Fruit fly (Drosophila melanogaster) whole organism, embryonic: Measurements from ENCODE around the gene eIF2Bepsilon.

Source experiments
- Atf-2 ChIP-seq: fragments of 200-800 bp; sonication (Bioruptor generic); optimal IDR thresholded peaks from 2 replicates; lab custom pipeline; 2016; ENCODE audit warnings: missing biosample characterization, missing genetic modification characterization
- BEAF-32 ChIP-seq: fragments of 200-800 bp; sonication (Bioruptor generic); optimal IDR thresholded peaks from 3 replicates; lab custom pipeline; 2017; ENCODE audit warnings: missing biosample characterization, missing genetic modification characterization, mild to moderate bottlenecking, moderate library complexity, missing genetic modification reagents
- Bgb ChIP-seq: fragments of 200-800 bp; sonication (Bioruptor generic); IDR thresholded peaks from 2 replicates; pipeline ENCODE4 v1.3.6; 2022; ENCODE audit warnings: missing biosample characterization, missing genetic modification characterization; ENCODE audit not compliant: partially characterized antibody
- Blimp-1 ChIP-seq: fragments of 200-800 bp; sonication (Bioruptor generic); optimal IDR thresholded peaks from 3 replicates; lab custom pipeline; 2018; ENCODE audit warnings: missing biosample characterization, missing genetic modification characterization, mild to moderate bottlenecking, moderate library complexity, missing genetic modification reagents
- Bteb2 ChIP-seq: fragments of 200-800 bp; sonication (Bioruptor generic); optimal IDR thresholded peaks from 2 replicates; lab custom pipeline; 2016; ENCODE audit warnings: missing biosample characterization, missing genetic modification characterization
- CG10274 ChIP-seq: fragments of 200-800 bp; sonication (Bioruptor generic); optimal IDR thresholded peaks from 3 replicates; lab custom pipeline; 2017; ENCODE audit warnings: missing biosample characterization, mild to moderate bottlenecking, missing genetic modification characterization
- CG10565 ChIP-seq: fragments of 200-800 bp; sonication (Bioruptor generic); optimal IDR thresholded peaks from 3 replicates; lab custom pipeline; 2016; ENCODE audit warnings: missing biosample characterization, mild to moderate bottlenecking, missing genetic modification characterization
- CG11504 ChIP-seq: fragments of 200-800 bp; sonication (Bioruptor generic); optimal IDR thresholded peaks from 3 replicates; lab custom pipeline; 2019; ENCODE audit warnings: missing biosample characterization, mild to moderate bottlenecking, missing genetic modification characterization, moderate library complexity
- CG12236 ChIP-seq: fragments of 200-800 bp; sonication (Bioruptor generic); optimal IDR thresholded peaks from 2 replicates; lab custom pipeline; 2016; ENCODE audit warnings: missing biosample characterization, missing genetic modification characterization
- CG13287 ChIP-seq: fragments of 200-800 bp; sonication (Bioruptor generic); IDR thresholded peaks from 2 replicates; pipeline ENCODE4 v1.3.6; 2022; ENCODE audit warnings: missing biosample characterization, missing genetic modification characterization; ENCODE audit not compliant: partially characterized antibody
- CG14860 ChIP-seq: fragments of 200-800 bp; sonication (Bioruptor generic); IDR thresholded peaks from 3 replicates; pipeline ENCODE4 v1.3.6; 2022; ENCODE audit warnings: missing biosample characterization, missing genetic modification characterization; ENCODE audit not compliant: partially characterized antibody
- CG15479 ChIP-seq: fragments of 200-800 bp; sonication (Bioruptor generic); optimal IDR thresholded peaks from 3 replicates; lab custom pipeline; 2019; ENCODE audit warnings: missing biosample characterization, mild to moderate bottlenecking, missing genetic modification characterization, moderate library complexity
- CG1603 ChIP-seq: fragments of 200-800 bp; sonication (Bioruptor generic); optimal IDR thresholded peaks from 2 replicates; lab custom pipeline; 2019; ENCODE audit warnings: missing biosample characterization, mild to moderate bottlenecking, missing genetic modification characterization, moderate library complexity
- CG17186 ChIP-seq: fragments of 200-800 bp; sonication (Bioruptor generic); optimal IDR thresholded peaks from 3 replicates; lab custom pipeline; 2017; ENCODE audit warnings: missing biosample characterization, missing genetic modification reagents, missing genetic modification characterization
- CG17359 ChIP-seq: fragments of 200-800 bp; sonication (Bioruptor generic); optimal IDR thresholded peaks from 3 replicates; lab custom pipeline; 2018; ENCODE audit warnings: missing biosample characterization, mild to moderate bottlenecking, missing genetic modification characterization, moderate library complexity
- CG17802 ChIP-seq: fragments of 200-800 bp; sonication (Bioruptor generic); optimal IDR thresholded peaks from 2 replicates; lab custom pipeline; 2018; ENCODE audit warnings: missing biosample characterization, mild to moderate bottlenecking, missing genetic modification characterization, moderate library complexity
- CG18476 ChIP-seq: fragments of 200-800 bp; sonication (Bioruptor generic); optimal IDR thresholded peaks from 2 replicates; lab custom pipeline; 2016; ENCODE audit warnings: missing biosample characterization, mild to moderate bottlenecking, missing genetic modification characterization
- CG2199 ChIP-seq: fragments of 200-800 bp; sonication (Bioruptor generic); IDR thresholded peaks from 3 replicates; pipeline ENCODE4 v1.3.6; 2022; ENCODE audit warnings: missing biosample characterization, missing genetic modification characterization
- CG2712 ChIP-seq: fragments of 200-800 bp; optimal IDR thresholded peaks from 3 replicates; lab custom pipeline; 2019; ENCODE audit warnings: missing biosample characterization, mild to moderate bottlenecking, missing genetic modification characterization, moderate library complexity
- CG30431 ChIP-seq: fragments of 200-800 bp; sonication (Bioruptor generic); optimal IDR thresholded peaks from 2 replicates; lab custom pipeline; 2017; ENCODE audit warnings: missing biosample characterization, missing genetic modification characterization
- CG31224 ChIP-seq: fragments of 200-800 bp; sonication (Bioruptor generic); IDR thresholded peaks from 2 replicates; pipeline ENCODE4 v1.3.6; 2022; ENCODE audit warnings: missing biosample characterization, missing genetic modification characterization
- CG32772 ChIP-seq: fragments of 200-800 bp; sonication (Bioruptor generic); IDR thresholded peaks from 2 replicates; pipeline ENCODE4 v1.3.6; 2022; ENCODE audit warnings: missing biosample characterization, missing genetic modification characterization
- CG33557 ChIP-seq: fragments of 200-800 bp; sonication (Bioruptor generic); optimal IDR thresholded peaks from 2 replicates; lab custom pipeline; 2019; ENCODE audit warnings: missing biosample characterization, mild to moderate bottlenecking, missing genetic modification characterization, moderate library complexity
- CG4404 ChIP-seq: fragments of 200-800 bp; sonication (Bioruptor generic); IDR thresholded peaks from 2 replicates; pipeline ENCODE4 v1.3.6; 2022; ENCODE audit warnings: missing biosample characterization, missing genetic modification characterization
- CG4424 ChIP-seq: fragments of 200-800 bp; sonication (Bioruptor generic); optimal IDR thresholded peaks from 3 replicates; lab custom pipeline; 2016; ENCODE audit warnings: missing biosample characterization, missing genetic modification characterization
- CG8924 ChIP-seq: fragments of 200-800 bp; optimal IDR thresholded peaks from 3 replicates; lab custom pipeline; 2019; ENCODE audit warnings: missing biosample characterization, mild to moderate bottlenecking, missing genetic modification characterization, moderate library complexity
- CG9437 ChIP-seq: fragments of 200-800 bp; sonication (Bioruptor generic); optimal IDR thresholded peaks from 2 replicates; lab custom pipeline; 2018; ENCODE audit warnings: missing biosample characterization, mild to moderate bottlenecking, missing genetic modification characterization
- D19A ChIP-seq: fragments of 200-800 bp; optimal IDR thresholded peaks from 3 replicates; lab custom pipeline; 2019; ENCODE audit warnings: missing biosample characterization, mild to moderate bottlenecking, missing genetic modification characterization, moderate library complexity
- Fer3 ChIP-seq: fragments of 200-800 bp; sonication (Bioruptor generic); optimal IDR thresholded peaks from 2 replicates; lab custom pipeline; 2018; ENCODE audit warnings: missing biosample characterization, mild to moderate bottlenecking, missing genetic modification characterization, moderate library complexity
- Hr3 ChIP-seq: fragments of 200-800 bp; sonication (Bioruptor generic); optimal IDR thresholded peaks from 3 replicates; lab custom pipeline; 2016; ENCODE audit warnings: missing biosample characterization, missing genetic modification characterization
- Nf-YA ChIP-seq: fragments of 200-800 bp; sonication (Bioruptor generic); IDR thresholded peaks from 2 replicates; pipeline ENCODE4 v1.3.6; 2022; ENCODE audit warnings: missing biosample characterization, missing genetic modification characterization
- Oaz ChIP-seq: fragments of 200-800 bp; sonication (Bioruptor generic); IDR thresholded peaks from 2 replicates; pipeline ENCODE4 v1.3.6; 2022; ENCODE audit warnings: missing biosample characterization, missing genetic modification characterization
- Sox102F ChIP-seq: fragments of 200-800 bp; sonication (Bioruptor generic); optimal IDR thresholded peaks from 2 replicates; lab custom pipeline; 2018; ENCODE audit warnings: missing biosample characterization, mild to moderate bottlenecking, missing genetic modification characterization, moderate library complexity
- Ssrp ChIP-seq: fragments of 200-800 bp; sonication (Bioruptor generic); optimal IDR thresholded peaks from 2 replicates; lab custom pipeline; 2018; ENCODE audit warnings: missing biosample characterization, mild to moderate bottlenecking, missing genetic modification characterization, moderate library complexity
- Vsx1 ChIP-seq: fragments of 200-800 bp; sonication (Bioruptor generic); optimal IDR thresholded peaks from 2 replicates; lab custom pipeline; 2017; ENCODE audit warnings: missing biosample characterization, mild to moderate bottlenecking, missing genetic modification characterization, missing genetic modification reagents
- YL-1 ChIP-seq: fragments of 200-800 bp; sonication (Bioruptor generic); optimal IDR thresholded peaks from 3 replicates; lab custom pipeline; 2017; ENCODE audit warnings: missing biosample characterization, mild to moderate bottlenecking, missing genetic modification characterization
- bab2 ChIP-seq: fragments of 200-800 bp; sonication (Bioruptor generic); optimal IDR thresholded peaks from 2 replicates; lab custom pipeline; 2016; ENCODE audit warnings: missing biosample characterization, missing genetic modification characterization
- btn ChIP-seq: fragments of 200-800 bp; sonication (Bioruptor generic); optimal IDR thresholded peaks from 2 replicates; lab custom pipeline; 2016; ENCODE audit warnings: missing biosample characterization, missing genetic modification characterization
- gcm2 ChIP-seq: fragments of 200-800 bp; sonication (Bioruptor generic); optimal IDR thresholded peaks from 2 replicates; lab custom pipeline; 2016; ENCODE audit warnings: missing biosample characterization, missing genetic modification characterization
- grau ChIP-seq: fragments of 200-800 bp; optimal IDR thresholded peaks from 3 replicates; lab custom pipeline; 2019; ENCODE audit warnings: missing biosample characterization, mild to moderate bottlenecking, missing genetic modification characterization, moderate library complexity
- knrl ChIP-seq: fragments of 200-800 bp; sonication (Bioruptor generic); IDR thresholded peaks from 3 replicates; pipeline ENCODE4 v1.3.6; 2022; ENCODE audit warnings: missing biosample characterization, missing genetic modification characterization; ENCODE audit not compliant: partially characterized antibody
- lmd ChIP-seq: fragments of 200-800 bp; sonication (Bioruptor generic); IDR thresholded peaks from 2 replicates; pipeline ENCODE4 v1.3.6; 2022; ENCODE audit warnings: missing biosample characterization, missing genetic modification characterization
- maf-S ChIP-seq: fragments of 200-800 bp; sonication (Bioruptor generic); optimal IDR thresholded peaks from 2 replicates; lab custom pipeline; 2016; ENCODE audit warnings: missing biosample characterization, missing genetic modification characterization
- pfk ChIP-seq: fragments of 200-800 bp; sonication (Bioruptor generic); optimal IDR thresholded peaks from 2 replicates; lab custom pipeline; 2018; ENCODE audit warnings: missing biosample characterization, mild to moderate bottlenecking, missing genetic modification characterization, moderate library complexity
- pros ChIP-seq: fragments of 200-800 bp; sonication (Bioruptor generic); optimal IDR thresholded peaks from 3 replicates; lab custom pipeline; 2019; ENCODE audit warnings: missing biosample characterization, mild to moderate bottlenecking, missing genetic modification characterization, moderate library complexity
- slbo ChIP-seq: fragments of 200-800 bp; sonication (Bioruptor generic); IDR thresholded peaks from 2 replicates; pipeline ENCODE4 v1.3.6; 2022; ENCODE audit warnings: missing biosample characterization, missing genetic modification characterization
- sob ChIP-seq: fragments of 200-800 bp; sonication (Bioruptor generic); IDR thresholded peaks from 2 replicates; pipeline ENCODE4 v1.3.6; 2022; ENCODE audit warnings: missing biosample characterization, missing genetic modification characterization
- trh ChIP-seq: fragments of 200-800 bp; sonication (Bioruptor generic); optimal IDR thresholded peaks from 2 replicates; lab custom pipeline; 2016; ENCODE audit warnings: missing biosample characterization, missing genetic modification characterization
- vvl ChIP-seq: fragments of 200-800 bp; sonication (Bioruptor generic); IDR thresholded peaks from 2 replicates; pipeline ENCODE4 v1.3.6; 2022; ENCODE audit warnings: missing biosample characterization, missing genetic modification characterization
- wor ChIP-seq: fragments of 200-800 bp; sonication (Bioruptor generic); IDR thresholded peaks from 2 replicates; pipeline ENCODE4 v1.3.6; 2022; ENCODE audit warnings: missing biosample characterization, missing genetic modification characterization

eIF2Bepsilon gene

DNA sequence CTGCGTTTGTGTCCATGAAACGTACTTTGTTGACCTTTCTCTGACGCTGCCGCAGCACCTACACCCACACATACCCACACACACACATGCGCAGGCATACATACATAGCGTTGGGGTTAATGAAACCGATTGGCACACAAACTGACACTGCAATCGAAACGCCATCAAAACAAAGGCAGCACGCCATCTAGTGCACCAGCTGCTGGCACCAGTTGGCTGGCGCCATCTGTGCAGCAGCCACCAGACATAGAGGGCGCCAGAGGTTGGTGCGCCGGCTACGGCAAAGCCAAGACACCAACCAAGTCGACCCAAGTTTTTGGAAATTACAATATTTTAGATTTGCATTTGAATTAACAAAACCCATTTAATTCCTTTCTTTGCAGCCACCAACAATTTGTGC, 30.2 kb upstream of the eIF2Bepsilon start (continued):
- no peak for TF ChIP-seq CG9437 (GFP tag; lab: Kevin White, UChicago)
- no peak for TF ChIP-seq CG17186 (GFP tag; lab: Kevin White, UChicago)
- TF ChIP-seq CG4424 (GFP tag; lab: Kevin White, UChicago): peak; percentile 51
- peak; percentile 60 for TF ChIP-seq CG2712 (tag; lab: Kevin White, UChicago)
- TF ChIP-seq CG17359 (tag; lab: Kevin White, UChicago): peak; percentile 54
- no peak for TF ChIP-seq CG14860 (GFP tag; lab: Robert Waterston, UW)
- TF ChIP-seq CG17802 (tag; lab: Kevin White, UChicago): peak; percentile 36
- TF ChIP-seq CG32772 (GFP tag; lab: Robert Waterston, UW): peak; percentile 79
- peak; percentile 28 for TF ChIP-seq CG10274 (GFP tag; lab: Kevin White, UChicago)
- peak; percentile 86 for TF ChIP-seq lmd
- peak; percentile 54 for TF ChIP-seq grau (tag; lab: Kevin White, UChicago)
- TF ChIP-seq slbo (GFP tag; lab: Robert Waterston, UW): peak; percentile 94
- peak; percentile 70 for TF ChIP-seq Bgb (GFP tag; lab: Robert Waterston, UW)
- peak; percentile 82 for TF ChIP-seq sob (GFP tag; lab: Robert Waterston, UW)
- no peak for TF ChIP-seq YL-1
- peak; percentile 58 for TF ChIP-seq Atf-2
- no peak for TF ChIP-seq CG10565 (GFP tag; lab: Kevin White, UChicago)
- TF ChIP-seq CG12236 (GFP tag; lab: Kevin White, UChicago): no peak
- no peak for TF ChIP-seq Oaz (GFP tag; lab: Robert Waterston, UW)
- TF ChIP-seq BEAF-32 (GFP tag; lab: Kevin White, UChicago): peak; percentile 10
- peak; percentile 97 for TF ChIP-seq CG2199 (GFP tag; lab: Robert Waterston, UW)
- TF ChIP-seq CG30431: peak; percentile 60
- peak; percentile 70 for TF ChIP-seq Hr3
- no peak for TF ChIP-seq wor (GFP tag; lab: Robert Waterston, UW)
- peak; percentile 56 for TF ChIP-seq CG4404 (GFP tag; lab: Robert Waterston, UW)
- peak; percentile 51 for TF ChIP-seq Blimp-1 (GFP tag; lab: Kevin White, UChicago)
- TF ChIP-seq CG11504 (tag; lab: Kevin White, UChicago): peak; percentile 59
- no peak for TF ChIP-seq Ssrp (tag; lab: Kevin White, UChicago)
- TF ChIP-seq knrl (GFP tag; lab: Robert Waterston, UW): peak; percentile 39; the same call in 1 of the 3 replicates
- no peak for TF ChIP-seq CG31224 (GFP tag; lab: Robert Waterston, UW)
- no peak for TF ChIP-seq trh (GFP tag; lab: Kevin White, UChicago)
- TF ChIP-seq pros (GFP tag; lab: Kevin White, UChicago): no peak
- no peak for TF ChIP-seq Vsx1
- no peak for TF ChIP-seq pfk (GFP tag; lab: Kevin White, UChicago)
- peak; percentile 64 for TF ChIP-seq maf-S
- no peak for TF ChIP-seq CG8924 (tag; lab: Kevin White, UChicago)
- no peak for TF ChIP-seq CG18476
- peak; percentile 75 for TF ChIP-seq bab2
- TF ChIP-seq CG1603 (tag; lab: Kevin White, UChicago): peak; percentile 72
- no peak for TF ChIP-seq Nf-YA (GFP tag; lab: Robert Waterston, UW)
- TF ChIP-seq gcm2 (GFP tag; lab: Kevin White, UChicago): no peak
- no peak for TF ChIP-seq CG15479 (GFP tag; lab: Kevin White, UChicago)
- peak; percentile 39 for TF ChIP-seq Fer3 (tag; lab: Kevin White, UChicago)
- peak; percentile 35 for TF ChIP-seq Sox102F (GFP tag; lab: Kevin White, UChicago)
- no peak for TF ChIP-seq D19A (tag; lab: Kevin White, UChicago)
- TF ChIP-seq CG33557 (GFP tag; lab: Kevin White, UChicago): no peak
- TF ChIP-seq btn: no peak
- TF ChIP-seq CG13287 (GFP tag; lab: Robert Waterston, UW): peak; percentile 59; the same call in 1 of the 2 replicates
- TF ChIP-seq Bteb2 (GFP tag; lab: Kevin White, UChicago): no peak
- peak; percentile 83 for TF ChIP-seq vvl (GFP tag; lab: Robert Waterston, UW)
